Worm (Caenorhabditis elegans): ENCODE measurements around the gene Y75B7B.1.

The Y75B7B.1 gene

ce11 chrV:1243011-1243410 is 27.7 kb upstream of the Y75B7B.1 start:
- TF ChIP-seq nfya-1 (tag; optimal IDR thresholded peaks at IDR 0.05; ENCODE audit: insufficient read depth) (no peak), fos-1 (tag; optimal IDR thresholded peaks at IDR 0.05) (no peak), nhr-77 (tag; optimal IDR thresholded peaks at IDR 0.05) (no peak), ZK546.5 (tag; optimal IDR thresholded peaks at IDR 0.05) (no peak), fkh-10 (GFP tag; optimal IDR thresholded peaks at IDR 0.05) (no peak), elt-1 (tag; optimal IDR thresholded peaks at IDR 0.05) (no peak)

ce11 chrV:1244021-1244708 is 26.5 kb upstream of the Y75B7B.1 start:
- TF ChIP-seq sea-2 (GFP tag; optimal IDR thresholded peaks at IDR 0.05) (no peak), unc-39 (tag; optimal IDR thresholded peaks at IDR 0.05) (no peak), ama-1 (optimal IDR thresholded peaks at IDR 0.05) (no peak), fkh-2 (tag; optimal IDR thresholded peaks at IDR 0.05) (no peak), mdl-1 (tag; optimal IDR thresholded peaks at IDR 0.05) (no peak), tbx-2 (tag; optimal IDR thresholded peaks at IDR 0.05) (no peak), R02D3.7 (tag; optimal IDR thresholded peaks at IDR 0.05) (no peak), nhr-76 (tag; optimal IDR thresholded peaks at IDR 0.05) (no peak), elt-1 (tag; optimal IDR thresholded peaks at IDR 0.05) (no peak), nhr-67 (tag; optimal IDR thresholded peaks at IDR 0.05) (no peak), elt-2 (tag; optimal IDR thresholded peaks at IDR 0.05) (no peak), ztf-11 (tag; optimal IDR thresholded peaks at IDR 0.05) (no peak), nhr-43 (tag; optimal IDR thresholded peaks at IDR 0.05; ENCODE audit: poor library complexity, severe bottlenecking) (no peak), egl-27 (tag; optimal IDR thresholded peaks at IDR 0.05) (no peak), ceh-9 (tag; optimal IDR thresholded peaks at IDR 0.05) (no peak)

ce11 chrV:1252794-1253193 is 17.9 kb upstream of the Y75B7B.1 start:
- TF ChIP-seq jun-1 (tag; optimal IDR thresholded peaks at IDR 0.05) (no peak), sea-2 (GFP tag; optimal IDR thresholded peaks at IDR 0.05) (no peak), hmg-11 (tag; optimal IDR thresholded peaks at IDR 0.05) (no peak), ama-1 (optimal IDR thresholded peaks at IDR 0.05) (no peak), lsy-12 (tag; optimal IDR thresholded peaks at IDR 0.05) (no peak), egl-5 (tag; optimal IDR thresholded peaks at IDR 0.05) (no peak), aly-2 (tag; optimal IDR thresholded peaks at IDR 0.05) (no peak), lin-15B (tag; optimal IDR thresholded peaks at IDR 0.05) (no peak), nhr-28 (tag; optimal IDR thresholded peaks at IDR 0.05) (no peak), fos-1 (tag; optimal IDR thresholded peaks at IDR 0.05) (no peak), skn-1 (tag; optimal IDR thresholded peaks at IDR 0.05) (no peak), snpc-4 (tag; optimal IDR thresholded peaks at IDR 0.05) (no peak)

ce11 chrV:1260042-1260441 is 10.7 kb upstream of the Y75B7B.1 start, which contains the start of gene C39F7.1:
Gene C39F7.1 (plus strand): TSS chrV:1260342.
- TF ChIP-seq nhr-28 (tag; optimal IDR thresholded peaks at IDR 0.05) (no peak), jun-1 (tag; optimal IDR thresholded peaks at IDR 0.05) (no peak), fos-1 (tag; optimal IDR thresholded peaks at IDR 0.05) (no peak), ceh-82 (tag; optimal IDR thresholded peaks at IDR 0.05) (no peak), pha-4 (tag; optimal IDR thresholded peaks at IDR 0.05) (no peak), nhr-11 (tag; optimal IDR thresholded peaks at IDR 0.05) (no peak), zag-1 (tag; optimal IDR thresholded peaks at IDR 0.05) (no peak), lin-39 (tag; optimal IDR thresholded peaks at IDR 0.05) (no peak), nhr-25 (tag; optimal IDR thresholded peaks at IDR 0.05) (no peak), mml-1 (tag; optimal IDR thresholded peaks at IDR 0.05) (no peak), R02D3.7 (tag; optimal IDR thresholded peaks at IDR 0.05) (no peak), elt-3 (tag; optimal IDR thresholded peaks at IDR 0.05) (no peak), tbx-2 (tag; optimal IDR thresholded peaks at IDR 0.05) (no peak), ztf-4 (tag; optimal IDR thresholded peaks at IDR 0.05) (no peak), sea-2 (GFP tag; optimal IDR thresholded peaks at IDR 0.05) (no peak), nhr-67 (tag; optimal IDR thresholded peaks at IDR 0.05) (no peak), lsy-12 (tag; optimal IDR thresholded peaks at IDR 0.05) (no peak), fkh-2 (tag; optimal IDR thresholded peaks at IDR 0.05) (no peak)

Data from whole organism, L3 larva.